Worm (Caenorhabditis elegans) whole organism, early embryonic: ENCODE data around the gene unc-119.

ENCODE experiments used
- B0310.2 ChIP-seq: sonication (generic microtip); optimal IDR thresholded peaks from 2 replicates; lab custom pipeline; 2016; ENCODE audit warnings: mild to moderate bottlenecking, missing genetic modification characterization, missing compliant biosample characterization
- F13C5.2 ChIP-seq: sonication (generic microtip); optimal IDR thresholded peaks from 2 replicates; lab custom pipeline; 2017; ENCODE audit warnings: mild to moderate bottlenecking, missing genetic modification characterization, inconsistent platforms, missing compliant biosample characterization
- aly-1 ChIP-seq: sonication (generic microtip); optimal IDR thresholded peaks from 2 replicates; lab custom pipeline; 2016; ENCODE audit warnings: missing genetic modification characterization, missing compliant biosample characterization
- ama-1 ChIP-seq: fragments of 150-350 bp; optimal IDR thresholded peaks from 2 replicates; lab custom pipeline; 2014
- ceh-13 ChIP-seq: fragments of 200-800 bp; sonication (Bioruptor generic); optimal IDR thresholded peaks from 2 replicates; lab custom pipeline; 2018; ENCODE audit warnings: mild to moderate bottlenecking, missing genetic modification characterization, missing compliant biosample characterization
- ceh-36 ChIP-seq: sonication (generic microtip); optimal IDR thresholded peaks from 2 replicates; lab custom pipeline; 2016; ENCODE audit warnings: missing genetic modification characterization, inconsistent platforms, missing compliant biosample characterization
- ets-7 ChIP-seq: sonication (generic microtip); optimal IDR thresholded peaks from 2 replicates; lab custom pipeline; 2016; ENCODE audit warnings: missing genotype, missing genetic modification characterization, missing compliant biosample characterization
- flt-1 ChIP-seq: fragments of 200-800 bp; sonication (Bioruptor generic); IDR thresholded peaks from 2 replicates; pipeline ENCODE4 v1.3.6; 2022; ENCODE audit warnings: missing genetic modification characterization, missing compliant biosample characterization
- hmbx-1 ChIP-seq: sonication (generic microtip); optimal IDR thresholded peaks from 2 replicates; lab custom pipeline; 2016; ENCODE audit warnings: mild to moderate bottlenecking, missing genetic modification characterization, missing compliant biosample characterization
- hmg-4 ChIP-seq: fragments of 200-800 bp; sonication (Bioruptor generic); optimal IDR thresholded peaks from 2 replicates; lab custom pipeline; 2018; ENCODE audit warnings: mild to moderate bottlenecking, missing genetic modification characterization, missing compliant biosample characterization
- hnd-1 ChIP-seq: sonication (generic microtip); optimal IDR thresholded peaks from 2 replicates; lab custom pipeline; 2016; ENCODE audit warnings: missing genetic modification characterization, missing compliant biosample characterization
- pes-1 ChIP-seq: fragments of 200-800 bp; sonication (Bioruptor generic); IDR thresholded peaks from 2 replicates; pipeline ENCODE4 v1.3.6; 2022; ENCODE audit warnings: missing genetic modification reagents, missing genetic modification characterization, missing compliant biosample characterization
- scrt-1 ChIP-seq: fragments of 200-800 bp; sonication (Bioruptor generic); IDR thresholded peaks from 2 replicates; pipeline ENCODE4 v1.3.6; 2022; ENCODE audit warnings: missing genetic modification characterization, missing compliant biosample characterization
- sea-1 ChIP-seq: fragments of 200-800 bp; sonication (Bioruptor generic); conservative IDR thresholded peaks from 2 replicates; pipeline ENCODE4 v1.3.6; 2022; ENCODE audit warnings: missing genetic modification characterization, missing compliant biosample characterization
- tbx-11 ChIP-seq: fragments of 200-800 bp; sonication (Bioruptor generic); IDR thresholded peaks from 2 replicates; pipeline ENCODE4 v1.3.6; 2022; ENCODE audit warnings: missing genetic modification characterization, missing compliant biosample characterization
- tbx-37 ChIP-seq: fragments of 200-800 bp; sonication (Bioruptor generic); conservative IDR thresholded peaks from 2 replicates; pipeline ENCODE4 v1.3.6; 2022; ENCODE audit warnings: missing genetic modification reagents, missing genetic modification characterization, missing compliant biosample characterization
- tra-4 ChIP-seq: sonication (generic microtip); optimal IDR thresholded peaks from 2 replicates; lab custom pipeline; 2017; ENCODE audit warnings: missing genetic modification characterization, missing compliant biosample characterization

Gene unc-119

DNA sequence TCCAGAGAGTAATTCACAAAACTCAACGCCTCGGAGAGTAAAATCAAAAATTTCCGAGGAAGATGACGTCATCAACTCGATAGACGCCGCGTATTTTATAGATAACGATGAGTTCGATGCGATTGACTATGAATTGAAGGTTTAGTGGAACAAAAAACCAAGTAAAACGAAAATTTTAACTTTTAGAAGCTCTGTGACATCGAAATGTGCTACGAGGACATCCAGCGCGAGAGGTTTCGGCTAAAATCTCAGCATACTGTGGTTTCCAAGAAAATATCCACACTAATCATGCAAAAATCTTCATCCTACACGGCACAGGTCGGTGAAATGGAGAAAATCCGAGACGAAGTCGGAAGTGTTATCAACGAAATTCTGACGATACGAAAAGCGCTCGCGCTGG lies 32.8 kb upstream of the unc-119 start:
- no peak for TF ChIP-seq ets-7
- TF ChIP-seq tbx-11 (GFP tag; lab: Robert Waterston, UW) = no peak
- no peak for TF ChIP-seq tbx-37 (GFP tag; lab: Robert Waterston, UW)
- no peak for TF ChIP-seq sea-1

DNA sequence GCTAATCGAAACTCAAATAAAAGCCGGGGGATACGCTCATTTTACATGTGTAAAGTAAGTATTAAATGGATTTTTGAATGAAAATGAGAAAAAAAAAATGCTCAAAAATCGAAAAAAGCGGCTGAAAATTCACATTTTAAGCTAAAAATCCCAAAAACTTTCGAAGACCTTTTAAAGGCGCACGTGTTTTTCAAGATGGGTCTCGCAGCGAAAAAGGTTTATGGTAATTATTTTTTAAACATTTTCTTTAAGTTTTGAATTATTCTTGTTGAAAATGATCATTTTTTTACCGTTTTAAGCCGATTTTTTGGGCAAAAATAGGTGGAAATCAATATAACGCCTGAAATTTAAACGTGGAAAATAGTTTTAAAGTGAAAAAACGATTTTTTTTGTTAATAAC lies 32.3 kb upstream of the unc-119 start:
- TF ChIP-seq hmbx-1 (tag; lab: Kevin White, UChicago) (no peak), tra-4 (no peak), ets-7 (no peak), tbx-37 (GFP tag; lab: Robert Waterston, UW) (no peak), aly-1 (tag; lab: Kevin White, UChicago) (no peak), ceh-36 (tag; lab: Kevin White, UChicago) (no peak), scrt-1 (GFP tag; lab: Robert Waterston, UW) (no peak), tbx-11 (GFP tag; lab: Robert Waterston, UW) (no peak), hmg-4 (GFP tag; lab: Kevin White, UChicago) (no peak)

DNA sequence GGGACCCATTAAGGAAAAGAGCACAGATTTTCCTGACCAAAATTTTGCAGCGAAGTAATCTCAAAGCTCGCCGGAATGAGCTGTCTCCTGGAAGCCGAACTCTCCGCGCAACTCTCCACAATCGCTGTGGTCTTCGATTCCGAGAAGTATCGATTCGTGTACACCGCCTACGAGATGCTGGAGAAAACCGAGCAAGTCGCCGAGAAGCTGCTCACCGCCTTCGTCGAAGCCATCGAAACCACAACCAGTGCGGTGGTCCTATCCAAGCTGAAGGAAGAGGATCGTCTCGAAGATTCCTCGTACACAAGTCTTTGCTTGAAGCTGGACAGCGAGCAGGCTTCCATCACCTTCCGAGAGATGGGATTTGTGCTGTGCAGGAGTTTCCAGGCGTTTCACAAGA lies 31.6 kb upstream of the unc-119 start:
- TF ChIP-seq tbx-11 (GFP tag; lab: Robert Waterston, UW) = no peak
- TF ChIP-seq ama-1 (lab: Kevin White, UChicago) = no peak
- no peak for TF ChIP-seq B0310.2 (tag; lab: Kevin White, UChicago)
- no peak for TF ChIP-seq pes-1 (GFP tag; lab: Robert Waterston, UW)
- TF ChIP-seq ceh-36 (tag; lab: Kevin White, UChicago) = no peak
- TF ChIP-seq aly-1 (tag; lab: Kevin White, UChicago) = no peak
- no peak for TF ChIP-seq tra-4
- TF ChIP-seq hmg-4 (GFP tag; lab: Kevin White, UChicago) = no peak
- no peak for TF ChIP-seq ceh-13 (GFP tag; lab: Kevin White, UChicago)
- no peak for TF ChIP-seq hnd-1 (tag; lab: Kevin White, UChicago)

DNA sequence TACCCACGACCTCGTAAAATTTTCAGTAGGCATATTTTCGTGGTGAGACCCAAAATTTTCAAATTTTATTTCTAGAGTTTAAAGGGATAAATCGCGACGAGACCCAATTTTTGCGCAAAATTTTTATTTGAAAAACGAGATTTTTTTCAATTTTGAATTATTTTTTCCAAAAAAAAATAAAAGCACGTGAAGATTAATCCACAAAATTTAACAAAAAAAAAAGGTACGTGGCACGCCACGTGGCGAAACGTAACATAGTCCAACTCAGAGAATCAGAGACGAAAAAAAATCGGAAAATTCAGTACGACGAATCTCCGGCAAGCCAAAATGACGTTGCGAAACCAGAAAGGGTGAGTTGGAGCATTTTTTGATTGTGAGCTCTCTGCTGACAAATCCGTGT lies 27.3 kb upstream of the unc-119 start, which contains the start of gene C44B9.2:
Gene C44B9.2 (plus strand): TSS at position 301 of the 400 bp plus-strand sequence.
- TF ChIP-seq flt-1 (GFP tag; lab: Robert Waterston, UW) = no peak

DNA sequence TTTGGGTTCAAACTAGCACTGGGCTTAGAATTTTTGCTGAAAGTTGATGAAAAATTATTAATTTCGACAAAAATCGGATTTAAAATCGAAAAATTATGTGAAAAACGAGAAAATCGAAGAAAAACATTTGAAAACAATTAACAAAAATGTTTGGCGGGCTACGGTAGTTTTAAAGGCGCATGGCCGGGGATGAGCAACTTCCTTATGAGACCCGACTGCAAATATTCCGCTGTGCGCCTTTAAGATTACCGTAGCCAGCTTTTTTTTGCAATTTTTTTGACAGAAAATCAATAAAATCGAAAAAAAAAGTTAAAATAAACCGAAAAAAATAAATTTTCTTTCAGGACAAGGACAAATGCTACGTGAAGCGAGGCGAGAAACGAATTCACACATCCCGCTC lies 24.9 kb upstream of the unc-119 start:
- no peak for TF ChIP-seq F13C5.2
- TF ChIP-seq ceh-13 (GFP tag; lab: Kevin White, UChicago) = no peak
- no peak for TF ChIP-seq hmg-4 (GFP tag; lab: Kevin White, UChicago)
- no peak for TF ChIP-seq pes-1 (GFP tag; lab: Robert Waterston, UW)
- no peak for TF ChIP-seq tbx-11 (GFP tag; lab: Robert Waterston, UW)
- no peak for TF ChIP-seq hmbx-1 (tag; lab: Kevin White, UChicago)
- TF ChIP-seq tbx-37 (GFP tag; lab: Robert Waterston, UW) = no peak

DNA sequence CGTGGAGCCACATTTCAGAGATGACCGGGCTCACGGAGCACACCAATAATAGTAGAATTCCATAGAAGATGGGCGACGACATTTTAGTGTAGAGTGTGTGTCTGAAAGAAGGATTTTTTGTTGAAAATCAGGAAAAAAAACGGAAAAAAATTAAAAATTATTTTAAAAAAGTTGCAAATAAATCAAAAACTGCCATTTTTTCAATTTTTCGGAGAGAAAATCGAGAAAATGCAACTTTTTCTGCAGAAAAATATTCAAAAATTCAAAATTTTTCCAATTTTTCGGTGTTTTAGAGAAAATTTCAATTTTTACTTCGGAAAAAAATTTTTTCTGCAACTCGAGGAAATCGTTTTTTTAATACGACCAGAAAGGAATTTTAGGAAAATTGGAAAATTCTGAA lies 22.4 kb upstream of the unc-119 start, which contains the start of gene C44B9.3:
Gene C44B9.3 (minus strand): TSS at position 101 of the 400 bp plus-strand sequence.
- TF ChIP-seq scrt-1 (GFP tag; lab: Robert Waterston, UW) = no peak
- TF ChIP-seq F13C5.2 = no peak
- no peak for TF ChIP-seq pes-1 (GFP tag; lab: Robert Waterston, UW)
- no peak for TF ChIP-seq tbx-11 (GFP tag; lab: Robert Waterston, UW)
- no peak for TF ChIP-seq hmbx-1 (tag; lab: Kevin White, UChicago)
- no peak for TF ChIP-seq hmg-4 (GFP tag; lab: Kevin White, UChicago)
- TF ChIP-seq tbx-37 (GFP tag; lab: Robert Waterston, UW) = no peak
- TF ChIP-seq ceh-13 (GFP tag; lab: Kevin White, UChicago) = no peak
- no peak for TF ChIP-seq ets-7
- TF ChIP-seq sea-1 = no peak
- no peak for TF ChIP-seq tra-4
- TF ChIP-seq ama-1 (lab: Kevin White, UChicago) = no peak
- no peak for TF ChIP-seq B0310.2 (tag; lab: Kevin White, UChicago)
- TF ChIP-seq hnd-1 (tag; lab: Kevin White, UChicago) = no peak
- TF ChIP-seq aly-1 (tag; lab: Kevin White, UChicago) = no peak

DNA sequence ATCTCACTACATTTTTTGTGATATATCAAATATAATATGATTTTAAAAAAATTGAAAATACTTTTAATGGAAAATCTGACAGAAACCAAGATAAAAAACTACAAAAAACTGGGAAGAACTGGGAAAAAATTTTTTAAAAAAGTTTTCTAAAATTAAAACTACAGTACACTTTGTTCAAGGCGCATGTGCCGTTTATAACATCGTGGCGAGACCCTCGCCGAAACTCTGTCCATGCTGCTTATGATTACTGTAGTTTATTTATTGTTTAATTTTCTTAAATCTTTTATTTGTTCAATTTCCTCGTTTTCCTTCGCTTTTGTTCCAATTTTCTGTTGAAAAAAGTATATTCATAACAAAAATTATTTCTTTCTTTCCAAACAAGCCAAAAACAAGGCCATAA lies 21.0 kb upstream of the unc-119 start, which contains the start of gene athp-1:
Gene athp-1 (plus strand): TSS at position 305 of the 400 bp plus-strand sequence.
- TF ChIP-seq ama-1 (lab: Kevin White, UChicago) (no peak), ceh-13 (GFP tag; lab: Kevin White, UChicago) (no peak), tra-4 (no peak), tbx-37 (GFP tag; lab: Robert Waterston, UW) (no peak), ets-7 (no peak), ceh-36 (tag; lab: Kevin White, UChicago) (no peak), flt-1 (GFP tag; lab: Robert Waterston, UW) (no peak), hnd-1 (tag; lab: Kevin White, UChicago) (no peak), aly-1 (tag; lab: Kevin White, UChicago) (no peak), tbx-11 (GFP tag; lab: Robert Waterston, UW) (no peak), sea-1 (no peak), hmbx-1 (tag; lab: Kevin White, UChicago) (no peak), hmg-4 (GFP tag; lab: Kevin White, UChicago) (no peak), scrt-1 (GFP tag; lab: Robert Waterston, UW) (no peak), B0310.2 (tag; lab: Kevin White, UChicago) (no peak), pes-1 (GFP tag; lab: Robert Waterston, UW) (no peak), F13C5.2 (no peak)

DNA sequence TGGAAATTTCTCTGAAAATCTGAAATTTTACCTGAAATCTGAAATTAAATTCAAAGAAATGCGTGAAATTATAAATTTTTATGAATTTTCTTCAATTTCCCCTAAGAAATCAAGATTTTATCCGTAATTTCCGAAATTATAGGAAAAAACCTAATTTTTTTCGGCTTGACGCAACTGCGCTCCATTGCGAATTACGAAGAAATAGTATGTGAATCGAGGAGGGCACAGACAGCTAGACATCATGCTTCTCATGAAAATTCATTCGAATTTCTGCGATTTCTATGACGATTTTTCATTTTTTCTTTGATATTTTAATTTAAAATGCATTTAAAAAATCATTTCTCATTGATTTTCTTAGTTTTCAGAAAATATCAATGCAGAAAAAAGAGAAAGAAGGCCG lies 20.4 kb upstream of the unc-119 start:
- TF ChIP-seq scrt-1 (GFP tag; lab: Robert Waterston, UW) (no peak), aly-1 (tag; lab: Kevin White, UChicago) (no peak), F13C5.2 (no peak), ceh-13 (GFP tag; lab: Kevin White, UChicago) (no peak), sea-1 (no peak), flt-1 (GFP tag; lab: Robert Waterston, UW) (no peak), ceh-36 (tag; lab: Kevin White, UChicago) (no peak), hnd-1 (tag; lab: Kevin White, UChicago) (no peak), hmbx-1 (tag; lab: Kevin White, UChicago) (no peak), hmg-4 (GFP tag; lab: Kevin White, UChicago) (no peak), B0310.2 (tag; lab: Kevin White, UChicago) (no peak), pes-1 (GFP tag; lab: Robert Waterston, UW) (no peak), ama-1 (lab: Kevin White, UChicago) (no peak), tra-4 (no peak), ets-7 (no peak), tbx-37 (GFP tag; lab: Robert Waterston, UW) (no peak), tbx-11 (GFP tag; lab: Robert Waterston, UW) (no peak)
